Fruit fly (Drosophila melanogaster) whole organism, adult: ENCODE results near the gene CG5114.

Experiments used
- CG11617 ChIP-seq: fragments of 200-800 bp; sonication (Bioruptor generic); optimal IDR thresholded peaks from 2 replicates; lab custom pipeline; 2017; ENCODE audit warnings: mild to moderate bottlenecking, missing biosample characterization, missing genetic modification reagents, missing genetic modification characterization
- CG12768 ChIP-seq: fragments of 200-800 bp; sonication (Bioruptor generic); optimal IDR thresholded peaks from 2 replicates; lab custom pipeline; 2017; ENCODE audit warnings: missing biosample characterization, missing genetic modification characterization, mild to moderate bottlenecking, moderate library complexity, missing genetic modification reagents
- CG14711 ChIP-seq: fragments of 200-800 bp; sonication (Bioruptor generic); optimal IDR thresholded peaks from 2 replicates; lab custom pipeline; 2018; ENCODE audit warnings: missing biosample characterization, mild to moderate bottlenecking, missing genetic modification characterization, moderate library complexity
- CG1620 ChIP-seq: fragments of 200-800 bp; sonication (Bioruptor generic); optimal IDR thresholded peaks from 2 replicates; lab custom pipeline; 2016; ENCODE audit warnings: missing biosample characterization, missing genetic modification characterization
- CG33017 ChIP-seq: fragments of 200-800 bp; sonication (Bioruptor generic); optimal IDR thresholded peaks from 2 replicates; lab custom pipeline; 2018; ENCODE audit warnings: missing biosample characterization, mild to moderate bottlenecking, missing genetic modification characterization, moderate library complexity
- CG5204 ChIP-seq: fragments of 200-800 bp; sonication (Bioruptor generic); optimal IDR thresholded peaks from 2 replicates; lab custom pipeline; 2016; ENCODE audit warnings: missing biosample characterization, missing genetic modification characterization
- CG7045 ChIP-seq: fragments of 200-800 bp; sonication (Bioruptor generic); optimal IDR thresholded peaks from 2 replicates; lab custom pipeline; 2017; ENCODE audit warnings: missing biosample characterization, mild to moderate bottlenecking, missing genetic modification characterization
- CG7101 ChIP-seq: fragments of 200-800 bp; sonication (Bioruptor generic); optimal IDR thresholded peaks from 2 replicates; lab custom pipeline; 2018; ENCODE audit warnings: missing biosample characterization, mild to moderate bottlenecking, missing genetic modification characterization, moderate library complexity
- Clk ChIP-seq: fragments of 200-800 bp; sonication (Bioruptor generic); optimal IDR thresholded peaks from 2 replicates; lab custom pipeline; 2017; ENCODE audit warnings: missing biosample characterization, missing genetic modification characterization
- Crg-1 ChIP-seq: fragments of 200-800 bp; sonication (Bioruptor generic); optimal IDR thresholded peaks from 2 replicates; lab custom pipeline; 2016; ENCODE audit warnings: missing biosample characterization, missing genetic modification characterization
- Hr96 ChIP-seq: fragments of 200-800 bp; sonication (Bioruptor generic); optimal IDR thresholded peaks from 2 replicates; lab custom pipeline; 2016; ENCODE audit warnings: missing biosample characterization, missing genetic modification characterization
- Mnt ChIP-seq: fragments of 200-800 bp; sonication (Bioruptor generic); optimal IDR thresholded peaks from 2 replicates; lab custom pipeline; 2016; ENCODE audit warnings: missing biosample characterization, mild to moderate bottlenecking, missing genetic modification characterization
- bab1 ChIP-seq: fragments of 200-800 bp; sonication (Bioruptor generic); optimal IDR thresholded peaks from 3 replicates; lab custom pipeline; 2019; ENCODE audit warnings: missing biosample characterization, mild to moderate bottlenecking, missing genetic modification characterization, moderate library complexity
- cic ChIP-seq: fragments of 200-800 bp; sonication (Bioruptor generic); optimal IDR thresholded peaks from 2 replicates; lab custom pipeline; 2017; ENCODE audit warnings: missing biosample characterization, mild to moderate bottlenecking, missing genetic modification characterization, moderate library complexity
- cnc ChIP-seq, 2 experiments: fragments of >200 bp; optimal IDR thresholded peaks; 2 replicates each; lab custom pipeline; 2017
- kay ChIP-seq: fragments of 200-800 bp; sonication (Bioruptor generic); peaks from one replicate; lab custom pipeline; 2016; ENCODE audit warnings: missing biosample characterization, missing genetic modification characterization, borderline replicate concordance
- ovo ChIP-seq: fragments of 200-800 bp; sonication (Bioruptor generic); optimal IDR thresholded peaks from 2 replicates; lab custom pipeline; 2016; ENCODE audit warnings: missing biosample characterization, missing genetic modification characterization
- pad ChIP-seq: fragments of 200-800 bp; sonication (Bioruptor generic); optimal IDR thresholded peaks from 3 replicates; lab custom pipeline; 2017; ENCODE audit warnings: missing biosample characterization, missing genetic modification characterization, mild to moderate bottlenecking, moderate library complexity, missing genetic modification reagents
- tj ChIP-seq: fragments of 200-800 bp; sonication (Bioruptor generic); optimal IDR thresholded peaks from 3 replicates; lab custom pipeline; 2017; ENCODE audit warnings: missing biosample characterization, mild to moderate bottlenecking, missing genetic modification characterization, moderate library complexity
- toe ChIP-seq: fragments of 200-800 bp; sonication (Bioruptor generic); optimal IDR thresholded peaks from 2 replicates; lab custom pipeline; 2016; ENCODE audit warnings: missing biosample characterization, missing genetic modification characterization

CG5114 gene

dm6 chr3L:14962729-14963128 is 19.9 kb upstream of the CG5114 start:
- TF ChIP-seq CG7101 (no peak), toe (GFP tag; lab: Kevin White, UChicago) (no peak), CG33017 (tag; lab: Kevin White, UChicago) (no peak), ovo (no peak), pad (GFP tag; lab: Kevin White, UChicago) (no peak), bab1 (GFP tag; lab: Kevin White, UChicago) (no peak), cic (no peak), cnc (optimal IDR thresholded peaks at IDR 0.05; lab: Kevin White, UChicago) (no peak), Mnt (GFP tag; lab: Kevin White, UChicago) (no peak), tj (GFP tag; lab: Kevin White, UChicago) (no peak)

- TF ChIP-seq toe (GFP tag; lab: Kevin White, UChicago) (no peak), CG1620 (GFP tag; lab: Kevin White, UChicago) (no peak), tj (GFP tag; lab: Kevin White, UChicago) (no peak), Hr96 (GFP tag; lab: Kevin White, UChicago) (no peak), CG7101 (no peak), CG5204 (no peak), ovo (no peak)
Measured at dm6 chr3L:14964862-14965261, 17.8 kb upstream of the CG5114 start.

- no peak for TF ChIP-seq ovo
- TF ChIP-seq CG5204, result no peak
- no peak for TF ChIP-seq CG11617
- no peak for TF ChIP-seq CG1620 (GFP tag; lab: Kevin White, UChicago)
- TF ChIP-seq Clk, result no peak
- TF ChIP-seq tj (GFP tag; lab: Kevin White, UChicago), result no peak
- no peak for TF ChIP-seq CG7045 (GFP tag; lab: Kevin White, UChicago)
- no peak for TF ChIP-seq bab1 (GFP tag; lab: Kevin White, UChicago)
- no peak for TF ChIP-seq CG14711 (tag; lab: Kevin White, UChicago)
- TF ChIP-seq CG33017 (tag; lab: Kevin White, UChicago), result no peak
- no peak for TF ChIP-seq cic
- TF ChIP-seq Hr96 (GFP tag; lab: Kevin White, UChicago), result no peak
- no peak for TF ChIP-seq Crg-1 (GFP tag; lab: Kevin White, UChicago)
- no peak for TF ChIP-seq cnc (optimal IDR thresholded peaks at IDR 0.05; lab: Kevin White, UChicago)
- no peak for TF ChIP-seq toe (GFP tag; lab: Kevin White, UChicago)
- TF ChIP-seq Mnt (GFP tag; lab: Kevin White, UChicago), result no peak
- TF ChIP-seq CG12768 (GFP tag; lab: Kevin White, UChicago), result no peak
- no peak for TF ChIP-seq kay
- TF ChIP-seq pad (GFP tag; lab: Kevin White, UChicago), result no peak
- TF ChIP-seq CG7101, result no peak
Measured at dm6 chr3L:14966199-14966858, 16.3 kb upstream of the CG5114 start.

dm6 chr3L:14967691-14968538 is 14.7 kb upstream of the CG5114 start:
- TF ChIP-seq Clk (no peak), toe (GFP tag; lab: Kevin White, UChicago) (no peak), CG1620 (GFP tag; lab: Kevin White, UChicago) (no peak), CG7101 (no peak), Mnt (GFP tag; lab: Kevin White, UChicago) (no peak), kay (no peak), cnc (optimal IDR thresholded peaks at IDR 0.05; lab: Kevin White, UChicago) (no peak), CG7045 (GFP tag; lab: Kevin White, UChicago) (no peak), CG12768 (GFP tag; lab: Kevin White, UChicago) (no peak), CG33017 (tag; lab: Kevin White, UChicago) (no peak), Hr96 (GFP tag; lab: Kevin White, UChicago) (no peak), CG14711 (tag; lab: Kevin White, UChicago) (no peak), CG5204 (no peak), pad (GFP tag; lab: Kevin White, UChicago) (no peak), Crg-1 (GFP tag; lab: Kevin White, UChicago) (no peak), cic (no peak)

dm6 chr3L:14968553-14968952 is 14.1 kb upstream of the CG5114 start:
- TF ChIP-seq tj (GFP tag; lab: Kevin White, UChicago) (no peak), kay (no peak), CG11617 (no peak), Hr96 (GFP tag; lab: Kevin White, UChicago) (no peak), bab1 (GFP tag; lab: Kevin White, UChicago) (no peak), pad (GFP tag; lab: Kevin White, UChicago) (no peak), Mnt (GFP tag; lab: Kevin White, UChicago) (no peak), CG7101 (no peak)

- TF ChIP-seq CG14711 (tag; lab: Kevin White, UChicago), result no peak
- TF ChIP-seq Crg-1 (GFP tag; lab: Kevin White, UChicago), result no peak
- no peak for TF ChIP-seq cic
- TF ChIP-seq Clk, result no peak
- no peak for TF ChIP-seq CG12768 (GFP tag; lab: Kevin White, UChicago)
- no peak for TF ChIP-seq cnc (optimal IDR thresholded peaks at IDR 0.05; lab: Kevin White, UChicago)
- no peak for TF ChIP-seq tj (GFP tag; lab: Kevin White, UChicago)
- no peak for TF ChIP-seq CG33017 (tag; lab: Kevin White, UChicago)
Measured at dm6 chr3L:14969171-14969570, 13.5 kb upstream of the CG5114 start, which contains the start of gene Tom. Tom (plus strand) TSS chr3L:14969344.
